Fruit fly (Drosophila melanogaster): Measurements from ENCODE around the gene Acox3.

DNA sequence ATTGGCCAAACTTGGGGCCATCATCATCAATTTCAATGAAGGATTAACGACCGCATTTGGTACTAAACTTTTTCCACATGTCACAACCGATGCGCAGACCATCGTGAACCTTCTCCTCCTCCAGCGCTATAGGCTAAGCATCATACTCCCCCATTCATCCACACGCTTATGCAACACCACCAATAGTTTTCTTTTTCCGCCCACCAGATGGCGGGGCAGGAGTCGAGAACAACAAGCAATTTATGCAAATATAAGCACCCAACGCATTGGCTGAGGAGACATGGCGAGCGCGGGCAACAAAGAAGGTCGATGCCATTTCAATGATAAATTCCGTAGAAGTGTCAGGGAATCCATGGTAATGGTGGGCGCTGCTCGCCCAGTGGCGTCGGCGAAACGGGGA, 56.7 kb downstream of the Acox3 start:
- TF ChIP-seq cic (GFP tag; optimal IDR thresholded peaks at IDR 0.05) (no peak), pad (GFP tag; optimal IDR thresholded peaks at IDR 0.05) (no peak), CG14711 (tag; optimal IDR thresholded peaks at IDR 0.05) (no peak), toe (GFP tag; optimal IDR thresholded peaks at IDR 0.05) (no peak), CG11617 (GFP tag; optimal IDR thresholded peaks at IDR 0.05) (no peak), bab1 (GFP tag; optimal IDR thresholded peaks at IDR 0.05) (no peak), Clk (GFP tag; optimal IDR thresholded peaks at IDR 0.05) (no peak)
